Worm (Caenorhabditis elegans) whole organism, early embryonic: ENCODE results near the gene srw-136.

Experiments used
- ama-1 ChIP-seq: fragments of 150-350 bp; optimal IDR thresholded peaks from 2 replicates; lab custom pipeline; 2014
- ceh-13 ChIP-seq: fragments of 200-800 bp; sonication (Bioruptor generic); optimal IDR thresholded peaks from 2 replicates; lab custom pipeline; 2018; ENCODE audit warnings: mild to moderate bottlenecking, missing genetic modification characterization, missing compliant biosample characterization
- hmbx-1 ChIP-seq: sonication (generic microtip); optimal IDR thresholded peaks from 2 replicates; lab custom pipeline; 2016; ENCODE audit warnings: mild to moderate bottlenecking, missing genetic modification characterization, missing compliant biosample characterization

- TF ChIP-seq ama-1 (lab: Kevin White, UChicago) (no peak), ceh-13 (GFP tag; lab: Kevin White, UChicago) (no peak), hmbx-1 (tag; lab: Kevin White, UChicago) (no peak)
Observed at ce11 chrV:3054254-3054653, 43.9 kb upstream of the srw-136 start, which contains the start of gene C50H11.8.
